Fruit fly (Drosophila melanogaster): ENCODE data around the gene GAA1.
A peak's percentile ranks its signal among the peaks of the same experiment; 100 is the strongest.

The GAA1 gene

DNA sequence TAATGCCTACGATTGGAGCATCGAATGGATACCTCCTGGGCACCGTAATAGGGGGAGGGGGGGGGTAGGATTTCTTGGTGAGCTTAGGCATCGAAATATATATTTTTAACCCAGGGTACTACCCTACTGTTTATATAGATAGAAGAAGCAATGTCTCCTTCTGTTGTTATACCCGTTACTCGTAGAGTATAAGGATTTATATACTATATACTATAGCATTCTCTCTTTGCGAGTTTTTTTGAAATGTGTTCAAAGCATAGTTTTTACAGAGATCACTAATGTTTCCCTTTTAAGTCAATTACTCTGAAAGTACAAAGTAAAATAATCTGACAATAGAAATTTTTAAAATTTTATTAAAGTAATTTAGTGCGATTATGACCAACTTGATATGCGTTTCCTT is 19.7 kb downstream of the GAA1 start, which contains the start of gene CG43136:
Gene CG43136, plus strand, starts transcription at position 301 of the 400 bp plus-strand sequence.
- TF ChIP-seq Sox14 (GFP tag; optimal IDR thresholded peaks at IDR 0.05), result no peak

- TF ChIP-seq spab (GFP tag; optimal IDR thresholded peaks at IDR 0.05), result no peak
- TF ChIP-seq fd59A (GFP tag; optimal IDR thresholded peaks at IDR 0.05), result no peak
- no peak for TF ChIP-seq CG8632 (GFP tag; optimal IDR thresholded peaks at IDR 0.05)
- no peak for TF ChIP-seq CG8119 (GFP tag; IDR thresholded peaks at IDR 0.05)
- no peak for TF ChIP-seq dac (GFP tag; optimal IDR thresholded peaks at IDR 0.05)
- no peak for TF ChIP-seq CG6854 (GFP tag; optimal IDR thresholded peaks at IDR 0.05)
- no peak for TF ChIP-seq fd85E (GFP tag; optimal IDR thresholded peaks at IDR 0.05)
- no peak for TF ChIP-seq CG10631 (GFP tag; optimal IDR thresholded peaks at IDR 0.05)
- no peak for TF ChIP-seq CG8319 (GFP tag; optimal IDR thresholded peaks at IDR 0.05)
- no peak for TF ChIP-seq CG15336 (GFP tag; IDR thresholded peaks at IDR 0.05)
- TF ChIP-seq lz (GFP tag; optimal IDR thresholded peaks at IDR 0.05), result no peak
- TF ChIP-seq CG1621 (tag; optimal IDR thresholded peaks at IDR 0.05), result no peak
- TF ChIP-seq topi (GFP tag; optimal IDR thresholded peaks at IDR 0.05), result no peak
- no peak for TF ChIP-seq cyc (GFP tag; optimal IDR thresholded peaks at IDR 0.05)
- no peak for TF ChIP-seq Eip75B (GFP tag; optimal IDR thresholded peaks at IDR 0.05)
Observed at dm6 chrX:5852677-5853076, 20.5 kb downstream of the GAA1 start.

- TF ChIP-seq fd85E (GFP tag; optimal IDR thresholded peaks at IDR 0.05), result no peak
- peak; percentile 9 for TF ChIP-seq Eip78C (GFP tag)
- TF ChIP-seq eg (GFP tag; IDR thresholded peaks at IDR 0.05), result 0 out of 3 replicates have a peak, but pooled peaks have one; percentile 12
Observed at dm6 chrX:5847544-5847943, 25.6 kb downstream of the GAA1 start.

dm6 chrX:5844980-5845379 is 28.2 kb downstream of the GAA1 start, which contains the start of gene CG12729:
Gene CG12729 (plus strand): TSS chrX:5845280.
- TF ChIP-seq lz (GFP tag; optimal IDR thresholded peaks at IDR 0.05), result no peak
- TF ChIP-seq CG11762 (GFP tag; optimal IDR thresholded peaks at IDR 0.05; ENCODE audit: insufficient read depth), result no peak
- TF ChIP-seq topi (GFP tag; optimal IDR thresholded peaks at IDR 0.05), result no peak
- TF ChIP-seq salr (GFP tag; optimal IDR thresholded peaks at IDR 0.05), result no peak
- no peak for TF ChIP-seq Hr4 (GFP tag; optimal IDR thresholded peaks at IDR 0.05)
- TF ChIP-seq Blimp-1 (GFP tag; optimal IDR thresholded peaks at IDR 0.05), result no peak
- TF ChIP-seq Gug (GFP tag; IDR thresholded peaks at IDR 0.05), result no peak
- no peak for TF ChIP-seq achi (GFP tag; optimal IDR thresholded peaks at IDR 0.05)
- no peak for TF ChIP-seq CG1621 (tag; optimal IDR thresholded peaks at IDR 0.05)
- TF ChIP-seq CG31627 (GFP tag; optimal IDR thresholded peaks at IDR 0.05), result no peak

DNA sequence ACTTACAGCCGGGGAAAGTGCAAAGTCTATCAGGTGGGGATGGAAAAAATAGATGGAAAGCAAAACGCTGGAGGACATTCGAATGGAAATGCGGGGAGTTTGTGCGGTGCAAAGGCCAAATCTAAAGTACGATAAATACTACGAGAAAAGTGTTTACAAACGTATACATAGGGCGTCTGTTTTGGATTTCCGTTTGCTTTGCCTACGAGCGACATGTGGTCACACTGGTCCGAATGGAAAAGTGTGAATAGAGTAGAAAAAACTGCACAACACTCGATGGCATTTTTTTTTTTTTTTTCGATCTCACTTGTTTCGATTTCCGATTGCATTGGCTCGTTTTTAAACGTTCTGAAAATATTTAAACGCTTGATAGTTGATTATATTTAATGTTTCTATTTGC is 33.4 kb downstream of the GAA1 start:
- TF ChIP-seq eg (GFP tag; IDR thresholded peaks at IDR 0.05), result no peak
- TF ChIP-seq Hr38 (GFP tag; optimal IDR thresholded peaks at IDR 0.05), result no peak
- no peak for TF ChIP-seq CG9139 (GFP tag; optimal IDR thresholded peaks at IDR 0.05)
- no peak for TF ChIP-seq fkh (GFP tag; optimal IDR thresholded peaks at IDR 0.05)
- no peak for TF ChIP-seq salr (GFP tag; optimal IDR thresholded peaks at IDR 0.05)
- no peak for TF ChIP-seq CG15336 (GFP tag; IDR thresholded peaks at IDR 0.05)
- no peak for TF ChIP-seq CG11294 (GFP tag; IDR thresholded peaks at IDR 0.05)
- no peak for TF ChIP-seq CG16779 (tag; optimal IDR thresholded peaks at IDR 0.05)
